Fruit fly (Drosophila melanogaster) whole organism, prepupa: ENCODE results near the gene Dci.
A peak's percentile ranks its signal among the peaks of the same experiment; 100 is the strongest.

Source experiments
- Blimp-1 ChIP-seq: fragments of 200-800 bp; sonication (Bioruptor generic); optimal IDR thresholded peaks from 3 replicates; lab custom pipeline; 2017; ENCODE audit warnings: missing biosample characterization, missing genetic modification characterization, mild to moderate bottlenecking, moderate library complexity, missing genetic modification reagents
- CG10631 ChIP-seq: fragments of 200-800 bp; sonication (Bioruptor generic); optimal IDR thresholded peaks from 2 replicates; lab custom pipeline; 2016; ENCODE audit warnings: missing biosample characterization, missing genetic modification characterization
- CG11762 ChIP-seq: fragments of 200-800 bp; sonication (Bioruptor generic); optimal IDR thresholded peaks from 3 replicates; lab custom pipeline; 2016; ENCODE audit warnings: missing biosample characterization, missing genetic modification characterization; ENCODE audit not compliant: insufficient read depth
- CG11902 ChIP-seq: fragments of 200-800 bp; sonication (Bioruptor generic); optimal IDR thresholded peaks from 3 replicates; lab custom pipeline; 2016; ENCODE audit warnings: missing biosample characterization, missing genetic modification characterization
- CG15336 ChIP-seq: fragments of 200-800 bp; sonication (Bioruptor generic); IDR thresholded peaks from 2 replicates; pipeline ENCODE4 v1.3.6; 2022; ENCODE audit warnings: missing biosample characterization, missing genetic modification characterization
- CG16779 ChIP-seq: fragments of 200-800 bp; sonication (Bioruptor generic); optimal IDR thresholded peaks from 3 replicates; lab custom pipeline; 2017; ENCODE audit warnings: missing biosample characterization, mild to moderate bottlenecking, missing genetic modification characterization
- CG31627 ChIP-seq: fragments of 200-800 bp; sonication (Bioruptor generic); optimal IDR thresholded peaks from 3 replicates; lab custom pipeline; 2016; ENCODE audit warnings: missing biosample characterization, missing genetic modification characterization
- CG34406 ChIP-seq: fragments of 200-800 bp; sonication (Bioruptor generic); optimal IDR thresholded peaks from 3 replicates; lab custom pipeline; 2016; ENCODE audit warnings: missing biosample characterization, missing genetic modification characterization
- CG6163 ChIP-seq: fragments of 200-800 bp; sonication (Bioruptor generic); IDR thresholded peaks from 3 replicates; pipeline ENCODE4 v1.3.6; 2022; ENCODE audit warnings: missing biosample characterization, missing genetic modification characterization
- CG6792 ChIP-seq: fragments of 200-800 bp; sonication (Bioruptor generic); optimal IDR thresholded peaks from 3 replicates; lab custom pipeline; 2016; ENCODE audit warnings: missing biosample characterization, missing genetic modification characterization
- CG6854 ChIP-seq: fragments of 200-800 bp; sonication (Bioruptor generic); optimal IDR thresholded peaks from 2 replicates; lab custom pipeline; 2017; ENCODE audit warnings: missing biosample characterization, mild to moderate bottlenecking, missing genetic modification characterization
- CG7368 ChIP-seq: fragments of 200-800 bp; sonication (Bioruptor generic); optimal IDR thresholded peaks from 3 replicates; lab custom pipeline; 2016; ENCODE audit warnings: missing biosample characterization, missing genetic modification characterization
- CG8632 ChIP-seq: fragments of 200-800 bp; sonication (Bioruptor generic); optimal IDR thresholded peaks from 3 replicates; lab custom pipeline; 2016; ENCODE audit warnings: missing biosample characterization, missing genetic modification characterization
- CG9139 ChIP-seq: fragments of 200-800 bp; sonication (Bioruptor generic); optimal IDR thresholded peaks from 3 replicates; lab custom pipeline; 2017; ENCODE audit warnings: missing biosample characterization, mild to moderate bottlenecking, missing genetic modification characterization
- Eip75B ChIP-seq: fragments of 200-800 bp; sonication (Bioruptor generic); optimal IDR thresholded peaks from 3 replicates; lab custom pipeline; 2016; ENCODE audit warnings: missing biosample characterization, missing genetic modification characterization
- Eip78C ChIP-seq: fragments of 200-800 bp; sonication (Bioruptor generic); peaks from one replicate; lab custom pipeline; 2016; ENCODE audit warnings: missing biosample characterization, missing genetic modification characterization
- Ets96B ChIP-seq: fragments of 200-800 bp; optimal IDR thresholded peaks from 2 replicates; lab custom pipeline; 2019; ENCODE audit warnings: missing biosample characterization, mild to moderate bottlenecking, missing genetic modification characterization, moderate library complexity
- Gug ChIP-seq: fragments of 200-800 bp; sonication (Bioruptor generic); IDR thresholded peaks from 2 replicates; pipeline ENCODE4 v1.3.6; 2022; ENCODE audit warnings: missing biosample characterization, missing genetic modification characterization
- Hr38 ChIP-seq: sonication (Bioruptor generic); optimal IDR thresholded peaks from 2 replicates; lab custom pipeline; 2016; ENCODE audit warnings: missing biosample characterization, missing genetic modification characterization
- Hr39 ChIP-seq: fragments of 200-800 bp; sonication (Bioruptor generic); optimal IDR thresholded peaks from 2 replicates; lab custom pipeline; 2016; ENCODE audit warnings: missing biosample characterization, missing genetic modification characterization
- Hr4 ChIP-seq: fragments of 200-800 bp; sonication (Bioruptor generic); optimal IDR thresholded peaks from 3 replicates; lab custom pipeline; 2016; ENCODE audit warnings: missing biosample characterization, missing genetic modification characterization
- Lpt ChIP-seq: fragments of 200-800 bp; sonication (Bioruptor generic); optimal IDR thresholded peaks from 3 replicates; lab custom pipeline; 2016; ENCODE audit warnings: missing biosample characterization, missing genetic modification characterization
- OdsH ChIP-seq: fragments of 200-800 bp; sonication (Bioruptor generic); optimal IDR thresholded peaks from 3 replicates; lab custom pipeline; 2016; ENCODE audit warnings: missing biosample characterization, missing genetic modification characterization
- Smox ChIP-seq: fragments of 200-800 bp; sonication (Bioruptor generic); optimal IDR thresholded peaks from 3 replicates; lab custom pipeline; 2016; ENCODE audit warnings: missing biosample characterization, missing genetic modification characterization
- Sox14 ChIP-seq: fragments of 200-800 bp; sonication (Bioruptor generic); optimal IDR thresholded peaks from 3 replicates; lab custom pipeline; 2016; ENCODE audit warnings: missing biosample characterization, missing genetic modification characterization
- Sox15 ChIP-seq: fragments of 200-800 bp; sonication (Bioruptor generic); optimal IDR thresholded peaks from 3 replicates; lab custom pipeline; 2016; ENCODE audit warnings: missing biosample characterization, missing genetic modification characterization
- cyc ChIP-seq: fragments of 200-800 bp; sonication (Bioruptor generic); optimal IDR thresholded peaks from 3 replicates; lab custom pipeline; 2016; ENCODE audit warnings: missing biosample characterization, missing genetic modification characterization
- dsx ChIP-seq: fragments of 200-800 bp; optimal IDR thresholded peaks from 3 replicates; lab custom pipeline; 2019; ENCODE audit warnings: missing biosample characterization, mild to moderate bottlenecking, missing genetic modification characterization, moderate library complexity; ENCODE audit not compliant: poor library complexity, severe bottlenecking
- esn ChIP-seq: fragments of 200-800 bp; sonication (Bioruptor generic); optimal IDR thresholded peaks from 2 replicates; lab custom pipeline; 2016; ENCODE audit warnings: missing biosample characterization, mild to moderate bottlenecking, missing genetic modification characterization, moderate library complexity
- fd59A ChIP-seq: fragments of 200-800 bp; sonication (Bioruptor generic); optimal IDR thresholded peaks from 2 replicates; lab custom pipeline; 2017; ENCODE audit warnings: missing biosample characterization, mild to moderate bottlenecking, missing genetic modification characterization, missing genetic modification reagents
- fd85E ChIP-seq: fragments of 200-800 bp; sonication (Bioruptor generic); optimal IDR thresholded peaks from 3 replicates; lab custom pipeline; 2016; ENCODE audit warnings: missing biosample characterization, missing genetic modification characterization
- fkh ChIP-seq: fragments of 200-800 bp; sonication (Bioruptor generic); optimal IDR thresholded peaks from 3 replicates; lab custom pipeline; 2017; ENCODE audit warnings: missing biosample characterization, mild to moderate bottlenecking, missing genetic modification characterization, moderate library complexity
- net ChIP-seq: fragments of 200-800 bp; sonication (Bioruptor generic); optimal IDR thresholded peaks from 3 replicates; lab custom pipeline; 2016; ENCODE audit warnings: missing biosample characterization, missing genetic modification characterization
- pdm3 ChIP-seq: fragments of 200-800 bp; sonication (Bioruptor generic); optimal IDR thresholded peaks from 3 replicates; lab custom pipeline; 2016; ENCODE audit warnings: missing biosample characterization, missing genetic modification characterization
- spab ChIP-seq: fragments of 200-800 bp; sonication (Bioruptor generic); optimal IDR thresholded peaks from 2 replicates; lab custom pipeline; 2017; ENCODE audit warnings: missing biosample characterization, mild to moderate bottlenecking, missing genetic modification characterization, missing genetic modification reagents
- ss ChIP-seq, 2 experiments: fragments of 200-800 bp; sonication (Bioruptor generic); optimal IDR thresholded peaks; 2 replicates in 1 of 2; 3 replicates in 1 of 2; lab custom pipeline; 2017 to 2018; ENCODE audit warnings: mild to moderate bottlenecking in 2 of 2, missing biosample characterization in 2 of 2, missing genetic modification characterization in 2 of 2, moderate library complexity in 1 of 2
- svp ChIP-seq: fragments of 200-800 bp; sonication (Bioruptor generic); peaks from one replicate; lab custom pipeline; 2016; ENCODE audit warnings: missing biosample characterization, missing genetic modification characterization
- vri ChIP-seq: fragments of 200-800 bp; sonication (Bioruptor generic); optimal IDR thresholded peaks from 3 replicates; lab custom pipeline; 2016; ENCODE audit warnings: missing biosample characterization, mild to moderate bottlenecking, missing genetic modification characterization

Gene Dci

DNA sequence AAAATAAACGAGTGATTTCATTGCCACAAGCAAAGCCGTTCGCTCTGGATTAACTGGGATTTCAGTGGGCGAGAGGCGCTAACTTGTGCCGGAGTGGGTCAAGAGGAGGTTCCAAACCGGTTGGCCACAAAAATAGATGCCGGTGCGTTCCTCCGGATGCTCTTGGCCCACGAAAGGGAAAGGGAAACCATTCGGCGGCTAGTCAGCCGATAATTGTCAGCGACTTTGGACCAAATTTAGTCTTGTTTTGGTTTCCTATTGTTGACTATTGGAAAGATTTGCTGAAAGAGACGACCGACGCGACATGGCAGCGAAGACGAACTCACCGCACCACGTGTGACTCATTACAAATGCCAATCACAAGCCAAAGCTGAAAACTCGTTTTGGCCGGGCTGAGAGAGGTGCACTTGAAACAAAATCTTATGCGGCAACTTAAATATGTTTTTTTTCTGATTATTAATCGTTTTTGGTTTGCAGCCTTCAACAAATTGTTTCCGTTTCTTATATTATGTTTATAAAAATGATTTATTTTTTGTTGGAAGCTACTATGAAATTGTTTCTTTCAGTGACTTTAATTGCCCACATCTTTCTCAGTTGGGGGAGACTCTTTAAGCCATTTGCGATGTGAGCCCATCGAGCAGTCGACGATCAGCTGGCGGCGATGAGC is 44.3 kb downstream of the Dci start, which contains the start of gene CG34056 (continued):
- TF ChIP-seq CG16779 (peak; percentile 93), Lpt (GFP tag; lab: Kevin White, UChicago) (peak; percentile 97), Gug (peak; percentile 96), CG31627 (GFP tag; lab: Kevin White, UChicago) (peak; percentile 95), CG34406 (GFP tag; lab: Kevin White, UChicago) (peak; percentile 97), Ets96B (tag; lab: Kevin White, UChicago) (peak; percentile 98), OdsH (GFP tag; lab: Kevin White, UChicago) (peak; percentile 98), fkh (GFP tag; lab: Kevin White, UChicago) (peak; percentile 42), CG6792 (peak; percentile 98)

DNA sequence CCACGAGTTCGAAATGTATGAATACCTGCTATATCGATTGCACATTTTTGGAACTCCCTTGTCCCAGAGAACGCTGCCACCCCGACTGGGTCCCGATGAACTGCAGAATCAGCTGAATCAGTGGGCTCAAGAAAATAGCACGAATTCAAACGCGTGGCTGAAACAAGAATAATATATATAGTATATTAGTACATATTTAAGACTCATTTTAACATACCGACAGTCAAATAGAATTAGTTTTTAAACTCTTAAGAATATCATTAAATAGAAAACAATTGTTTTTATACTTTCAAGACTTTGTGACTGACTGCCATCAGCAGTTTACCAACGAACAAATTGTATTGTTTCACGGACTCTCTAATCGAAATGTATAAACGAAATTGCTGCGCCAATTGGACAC is 45.9 kb downstream of the Dci start, which contains the start of gene CG34057:
Gene CG34057 (plus strand): TSS at position 301 of the 400 bp plus-strand sequence.
- TF ChIP-seq fkh (GFP tag; lab: Kevin White, UChicago) (no peak), cyc (GFP tag; lab: Kevin White, UChicago) (no peak)

DNA sequence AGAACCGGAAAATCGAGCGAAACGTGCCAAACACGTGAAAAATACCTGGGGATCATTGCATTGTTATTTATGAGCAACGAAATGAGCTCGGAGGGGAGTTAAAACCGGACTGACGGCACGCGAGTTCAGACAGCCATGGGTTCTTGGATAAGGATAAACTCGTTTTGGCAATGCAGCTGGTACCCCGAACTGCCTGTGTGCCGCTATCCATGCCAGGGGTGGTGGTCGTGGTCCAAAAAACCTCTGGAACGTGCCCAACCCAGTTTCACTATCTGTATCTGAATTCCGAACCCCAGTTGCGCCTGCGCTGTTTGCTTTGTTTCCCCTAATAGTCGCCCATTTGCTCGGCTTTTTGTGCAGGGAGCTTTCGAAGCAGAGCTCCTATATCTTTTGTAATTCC is 48.2 kb downstream of the Dci start:
- TF ChIP-seq CG10631 (no peak), Eip78C (GFP tag; lab: Kevin White, UChicago) (peak; percentile 46), CG11902 (GFP tag; lab: Kevin White, UChicago) (no peak), CG6163 (GFP tag; lab: Robert Waterston, UW) (no peak), vri (GFP tag; lab: Kevin White, UChicago) (no peak), Sox15 (GFP tag; lab: Kevin White, UChicago) (no peak), fd85E (GFP tag; lab: Kevin White, UChicago) (no peak), spab (GFP tag; lab: Kevin White, UChicago) (no peak), ss (GFP tag; optimal IDR thresholded peaks at IDR 0.05; lab: Kevin White, UChicago) (peak in 1 of 2 experiments; percentile 11)

DNA sequence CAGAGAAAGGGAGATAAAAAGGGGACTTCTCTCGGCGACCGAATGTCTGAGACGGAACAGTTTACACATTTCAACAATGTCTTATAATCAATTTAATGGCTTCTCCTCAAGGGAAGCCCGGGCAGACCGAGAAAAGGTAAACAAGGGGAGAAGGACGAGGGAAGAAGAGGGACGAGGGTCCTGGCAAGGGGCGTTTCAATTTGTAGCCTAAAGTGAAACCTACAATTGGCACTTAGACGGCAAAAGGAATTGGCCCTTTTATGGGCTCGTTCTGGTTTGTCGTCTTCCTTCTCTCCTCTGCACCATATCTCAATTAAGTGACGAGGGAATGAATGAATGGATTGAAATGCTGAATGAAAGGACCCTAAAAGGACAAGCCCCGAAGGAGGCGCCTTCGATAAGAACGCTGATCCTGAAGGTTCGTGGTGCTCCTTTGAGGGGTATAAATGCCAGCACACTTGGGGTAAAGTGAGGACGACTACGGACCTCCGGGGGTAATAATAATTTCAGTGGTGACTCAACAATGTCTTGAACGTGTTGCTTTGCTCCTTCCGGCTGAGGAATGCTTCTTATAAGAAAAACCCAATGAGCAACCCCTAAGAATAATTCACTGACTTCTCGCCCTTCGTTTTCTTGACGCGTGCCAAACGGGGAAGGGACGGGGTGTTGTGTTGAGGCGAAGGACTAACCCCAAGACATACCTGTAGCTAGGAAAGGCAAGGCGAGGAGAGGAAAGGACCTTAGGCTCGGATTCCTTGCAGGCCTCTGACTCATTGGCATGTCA is 49.5 kb downstream of the Dci start:
- TF ChIP-seq CG9139 (GFP tag; lab: Kevin White, UChicago) = no peak
- TF ChIP-seq Hr39 (GFP tag; lab: Kevin White, UChicago) = no peak
- no peak for TF ChIP-seq fd85E (GFP tag; lab: Kevin White, UChicago)
- no peak for TF ChIP-seq CG6163 (GFP tag; lab: Robert Waterston, UW)
- no peak for TF ChIP-seq ss (GFP tag; optimal IDR thresholded peaks at IDR 0.05; lab: Kevin White, UChicago)
- no peak for TF ChIP-seq Blimp-1 (GFP tag; lab: Kevin White, UChicago)
- no peak for TF ChIP-seq CG31627 (GFP tag; lab: Kevin White, UChicago)
- TF ChIP-seq CG15336 = no peak
- TF ChIP-seq cyc (GFP tag; lab: Kevin White, UChicago) = no peak
- TF ChIP-seq Sox14 (GFP tag; lab: Kevin White, UChicago) = no peak
- no peak for TF ChIP-seq Smox (GFP tag; lab: Kevin White, UChicago)
- no peak for TF ChIP-seq Eip75B (GFP tag; lab: Kevin White, UChicago)
- no peak for TF ChIP-seq OdsH (GFP tag; lab: Kevin White, UChicago)
- no peak for TF ChIP-seq fd59A (GFP tag; lab: Kevin White, UChicago)

DNA sequence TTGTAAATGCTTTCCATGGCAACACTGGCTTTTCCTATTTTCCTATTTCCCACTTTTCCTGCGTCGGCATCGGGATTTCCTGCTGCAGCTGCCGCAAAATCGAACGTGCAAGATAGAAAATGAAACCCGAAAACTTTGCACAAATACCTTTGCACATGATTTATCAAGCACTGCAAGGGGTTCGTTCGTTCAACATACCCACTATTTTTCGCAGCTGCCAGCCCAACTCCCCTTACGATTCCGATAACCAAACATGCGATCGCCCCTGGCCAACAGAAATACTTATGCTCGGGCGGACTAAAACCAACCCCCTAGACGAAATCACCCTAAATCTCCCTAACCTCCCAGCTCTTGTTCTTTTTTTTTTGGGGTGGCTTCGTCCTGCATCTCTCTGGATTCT is 50.3 kb downstream of the Dci start:
- TF ChIP-seq cyc (GFP tag; lab: Kevin White, UChicago) (no peak), Hr4 (GFP tag; lab: Kevin White, UChicago) (no peak), Hr38 (GFP tag; lab: Kevin White, UChicago) (no peak), esn (GFP tag; lab: Kevin White, UChicago) (no peak), CG7368 (no peak), net (GFP tag; lab: Kevin White, UChicago) (no peak), dsx (no peak), CG31627 (GFP tag; lab: Kevin White, UChicago) (no peak), Sox14 (GFP tag; lab: Kevin White, UChicago) (no peak), spab (GFP tag; lab: Kevin White, UChicago) (no peak), Ets96B (tag; lab: Kevin White, UChicago) (no peak), CG6163 (GFP tag; lab: Robert Waterston, UW) (no peak), CG11762 (no peak), CG6854 (no peak), Blimp-1 (GFP tag; lab: Kevin White, UChicago) (no peak), pdm3 (GFP tag; lab: Kevin White, UChicago) (no peak), svp (GFP tag; lab: Kevin White, UChicago) (no peak), CG8632 (no peak)
